Fruit fly (Drosophila melanogaster) whole organism, embryonic: ENCODE results near the gene EndoGI.

Experiments used
- Antp ChIP-seq: fragments of 200-800 bp; sonication (Bioruptor generic); optimal IDR thresholded peaks from 3 replicates; lab custom pipeline; 2016; ENCODE audit warnings: missing biosample characterization, missing genetic modification characterization
- Atf6 ChIP-seq: fragments of 200-800 bp; sonication (Bioruptor generic); IDR thresholded peaks from 2 replicates; pipeline ENCODE4 v1.3.6; 2022; ENCODE audit warnings: missing biosample characterization, missing genetic modification characterization
- B-H1 ChIP-seq: fragments of 200-800 bp; sonication (Bioruptor generic); IDR thresholded peaks from 3 replicates; pipeline ENCODE4 v1.3.6; 2022; ENCODE audit warnings: missing biosample characterization, missing genetic modification characterization
- CG10321 ChIP-seq: fragments of 200-800 bp; sonication (Bioruptor generic); IDR thresholded peaks from 2 replicates; pipeline ENCODE4 v1.3.6; 2022; ENCODE audit warnings: missing biosample characterization, missing genetic modification characterization
- CG12236 ChIP-seq: fragments of 200-800 bp; sonication (Bioruptor generic); optimal IDR thresholded peaks from 2 replicates; lab custom pipeline; 2016; ENCODE audit warnings: missing biosample characterization, missing genetic modification characterization
- CG12769 ChIP-seq: fragments of 200-800 bp; sonication (Bioruptor generic); optimal IDR thresholded peaks from 2 replicates; lab custom pipeline; 2019; ENCODE audit warnings: missing biosample characterization, mild to moderate bottlenecking, missing genetic modification characterization, moderate library complexity
- CG13123 ChIP-seq: fragments of 200-800 bp; sonication (Bioruptor generic); optimal IDR thresholded peaks from 2 replicates; lab custom pipeline; 2016; ENCODE audit warnings: missing biosample characterization, missing genetic modification characterization
- CG14860 ChIP-seq: fragments of 200-800 bp; sonication (Bioruptor generic); IDR thresholded peaks from 3 replicates; pipeline ENCODE4 v1.3.6; 2022; ENCODE audit warnings: missing biosample characterization, missing genetic modification characterization; ENCODE audit not compliant: partially characterized antibody
- CG15601 ChIP-seq: fragments of 200-800 bp; sonication (Bioruptor generic); optimal IDR thresholded peaks from 3 replicates; lab custom pipeline; 2019; ENCODE audit warnings: missing biosample characterization, mild to moderate bottlenecking, missing genetic modification characterization, moderate library complexity
- CG16815 ChIP-seq: fragments of 200-800 bp; sonication (Bioruptor generic); optimal IDR thresholded peaks from 3 replicates; lab custom pipeline; 2017; ENCODE audit warnings: missing biosample characterization, mild to moderate bottlenecking, missing genetic modification characterization
- CG17802 ChIP-seq: fragments of 200-800 bp; sonication (Bioruptor generic); optimal IDR thresholded peaks from 2 replicates; lab custom pipeline; 2018; ENCODE audit warnings: missing biosample characterization, mild to moderate bottlenecking, missing genetic modification characterization, moderate library complexity
- CG2199 ChIP-seq: fragments of 200-800 bp; sonication (Bioruptor generic); IDR thresholded peaks from 3 replicates; pipeline ENCODE4 v1.3.6; 2022; ENCODE audit warnings: missing biosample characterization, missing genetic modification characterization
- CG2889 ChIP-seq: fragments of 200-800 bp; sonication (Bioruptor generic); IDR thresholded peaks from 3 replicates; pipeline ENCODE4 v1.3.6; 2022; ENCODE audit warnings: missing biosample characterization, missing genetic modification characterization
- CG3065 ChIP-seq: fragments of 200-800 bp; sonication (Bioruptor generic); optimal IDR thresholded peaks from 2 replicates; lab custom pipeline; 2016; ENCODE audit warnings: missing biosample characterization, missing genetic modification characterization
- CG31365 ChIP-seq: fragments of 200-800 bp; sonication (Bioruptor generic); optimal IDR thresholded peaks from 2 replicates; lab custom pipeline; 2018; ENCODE audit warnings: missing biosample characterization, mild to moderate bottlenecking, missing genetic modification characterization
- CG34376 ChIP-seq: fragments of 200-800 bp; sonication (Bioruptor generic); optimal IDR thresholded peaks from 2 replicates; lab custom pipeline; 2018; ENCODE audit warnings: missing biosample characterization, mild to moderate bottlenecking, missing genetic modification characterization
- CG3838 ChIP-seq: fragments of 200-800 bp; sonication (Bioruptor generic); optimal IDR thresholded peaks from 3 replicates; lab custom pipeline; 2016; ENCODE audit warnings: missing biosample characterization, missing genetic modification characterization
- CG3995 ChIP-seq: fragments of 200-800 bp; sonication (Bioruptor generic); optimal IDR thresholded peaks from 3 replicates; lab custom pipeline; 2016; ENCODE audit warnings: missing biosample characterization, missing genetic modification characterization
- CG6689 ChIP-seq: fragments of 200-800 bp; sonication (Bioruptor generic); IDR thresholded peaks from 2 replicates; pipeline ENCODE4 v1.3.6; 2022; ENCODE audit warnings: missing biosample characterization, missing genetic modification characterization
- CG7987 ChIP-seq: fragments of 200-800 bp; sonication (Bioruptor generic); optimal IDR thresholded peaks from 2 replicates; lab custom pipeline; 2018; ENCODE audit warnings: missing biosample characterization, mild to moderate bottlenecking, missing genetic modification characterization, moderate library complexity
- CG9876 ChIP-seq: fragments of 200-800 bp; sonication (Bioruptor generic); optimal IDR thresholded peaks from 2 replicates; lab custom pipeline; 2016; ENCODE audit warnings: missing biosample characterization, missing genetic modification characterization
- Chrac-16 ChIP-seq: fragments of 200-800 bp; sonication (Bioruptor generic); optimal IDR thresholded peaks from 3 replicates; lab custom pipeline; 2016; ENCODE audit warnings: missing biosample characterization, missing genetic modification characterization
- D19A ChIP-seq: fragments of 200-800 bp; optimal IDR thresholded peaks from 3 replicates; lab custom pipeline; 2019; ENCODE audit warnings: missing biosample characterization, mild to moderate bottlenecking, missing genetic modification characterization, moderate library complexity
- Deaf1 ChIP-seq: fragments of 200-800 bp; optimal IDR thresholded peaks from 3 replicates; lab custom pipeline; 2019; ENCODE audit warnings: missing biosample characterization, mild to moderate bottlenecking, missing genetic modification characterization, moderate library complexity
- Dref ChIP-seq: fragments of 200-800 bp; sonication (Bioruptor generic); IDR thresholded peaks from 2 replicates; pipeline ENCODE4 v1.3.6; 2022; ENCODE audit warnings: missing biosample characterization, missing genetic modification characterization
- Med ChIP-seq: fragments of 200-800 bp; sonication (Bioruptor generic); peaks from one replicate; lab custom pipeline; 2016; ENCODE audit warnings: missing biosample characterization, missing genetic modification characterization, mild to moderate bottlenecking, inconsistent platforms, moderate library complexity
- NC2α ChIP-seq: fragments of 200-800 bp; sonication (Bioruptor generic); optimal IDR thresholded peaks from 2 replicates; lab custom pipeline; 2016; ENCODE audit warnings: missing biosample characterization, missing genetic modification characterization
- PHDP ChIP-seq: fragments of 200-800 bp; sonication (Bioruptor generic); optimal IDR thresholded peaks from 3 replicates; lab custom pipeline; 2018; ENCODE audit warnings: missing biosample characterization, mild to moderate bottlenecking, missing genetic modification characterization, moderate library complexity
- Pdp1 ChIP-seq, 2 experiments: fragments of 200-800 bp; sonication (Bioruptor generic); optimal IDR thresholded peaks; 3 replicates each; lab custom pipeline; 2016; ENCODE audit warnings: missing biosample characterization in 2 of 2, missing genetic modification characterization in 2 of 2, mild to moderate bottlenecking in 1 of 2, moderate library complexity in 1 of 2
- ase ChIP-seq: fragments of 200-800 bp; sonication (Bioruptor generic); IDR thresholded peaks from 3 replicates; pipeline ENCODE4 v1.3.6; 2022; ENCODE audit warnings: missing biosample characterization, missing genetic modification characterization
- cg ChIP-seq: fragments of 200-800 bp; sonication (Bioruptor generic); optimal IDR thresholded peaks from 3 replicates; lab custom pipeline; 2019; ENCODE audit warnings: missing biosample characterization, mild to moderate bottlenecking, missing genetic modification characterization, moderate library complexity
- chif ChIP-seq, 2 experiments: fragments of 200-800 bp; sonication (Bioruptor generic); optimal IDR thresholded peaks; 3 replicates each; lab custom pipeline; 2016; ENCODE audit warnings: missing biosample characterization in 2 of 2, missing genetic modification characterization in 2 of 2
- danr ChIP-seq: fragments of 200-800 bp; sonication (Bioruptor generic); IDR thresholded peaks from 2 replicates; pipeline ENCODE4 v1.3.6; 2022; ENCODE audit warnings: missing biosample characterization, missing genetic modification characterization
- dmrt11E ChIP-seq: fragments of 200-800 bp; sonication (Bioruptor generic); optimal IDR thresholded peaks from 3 replicates; lab custom pipeline; 2018; ENCODE audit warnings: missing biosample characterization, mild to moderate bottlenecking, missing genetic modification characterization, moderate library complexity
- dmrt99B ChIP-seq: fragments of 200-800 bp; sonication (Bioruptor generic); optimal IDR thresholded peaks from 2 replicates; lab custom pipeline; 2018; ENCODE audit warnings: missing biosample characterization, mild to moderate bottlenecking, missing genetic modification characterization, moderate library complexity
- fru ChIP-seq: fragments of >200 bp; optimal IDR thresholded peaks from 2 replicates; lab custom pipeline; 2017
- gcm2 ChIP-seq: fragments of 200-800 bp; sonication (Bioruptor generic); optimal IDR thresholded peaks from 2 replicates; lab custom pipeline; 2016; ENCODE audit warnings: missing biosample characterization, missing genetic modification characterization
- gro ChIP-seq: fragments of 200-800 bp; sonication (Bioruptor generic); optimal IDR thresholded peaks from 2 replicates; lab custom pipeline; 2016; ENCODE audit warnings: missing biosample characterization, missing genetic modification characterization
- gt ChIP-seq: fragments of 200-800 bp; sonication (Bioruptor generic); IDR thresholded peaks from 2 replicates; pipeline ENCODE4 v1.3.6; 2022; ENCODE audit warnings: missing biosample characterization, missing genetic modification characterization
- ind ChIP-seq: fragments of 200-800 bp; sonication (Bioruptor generic); optimal IDR thresholded peaks from 3 replicates; lab custom pipeline; 2016; ENCODE audit warnings: missing biosample characterization, missing genetic modification characterization
- kni ChIP-seq: fragments of 200-800 bp; sonication (Bioruptor generic); optimal IDR thresholded peaks from 3 replicates; lab custom pipeline; 2017; ENCODE audit warnings: mild to moderate bottlenecking, missing biosample characterization, missing genetic modification reagents, missing genetic modification characterization
- lab ChIP-seq: fragments of 200-800 bp; sonication (Bioruptor generic); optimal IDR thresholded peaks from 3 replicates; lab custom pipeline; 2017; ENCODE audit warnings: missing biosample characterization, missing genetic modification characterization, mild to moderate bottlenecking, moderate library complexity, missing genetic modification reagents
- lbe ChIP-seq: fragments of 200-800 bp; sonication (Bioruptor generic); optimal IDR thresholded peaks from 2 replicates; lab custom pipeline; 2016; ENCODE audit warnings: missing biosample characterization, mild to moderate bottlenecking, missing genetic modification characterization
- lilli ChIP-seq: fragments of 200-800 bp; sonication (Bioruptor generic); optimal IDR thresholded peaks from 3 replicates; lab custom pipeline; 2016; ENCODE audit warnings: missing biosample characterization, missing genetic modification characterization
- lola ChIP-seq, 3 experiments: fragments of >200 bp in 2 of 3; fragments of 200-800 bp in 1 of 3; sonication (Bioruptor generic) in 1 of 3; optimal IDR thresholded peaks; 2 replicates each; lab custom pipeline; 2017 to 2019; ENCODE audit warnings: missing biosample characterization in 3 of 3, missing genetic modification characterization in 3 of 3, mild to moderate bottlenecking in 1 of 3, moderate library complexity in 1 of 3
- onecut ChIP-seq: fragments of 200-800 bp; sonication (Bioruptor generic); IDR thresholded peaks from 2 replicates; pipeline ENCODE4 v1.3.6; 2022; ENCODE audit warnings: missing biosample characterization, missing genetic modification characterization
- pfk ChIP-seq: fragments of 200-800 bp; sonication (Bioruptor generic); optimal IDR thresholded peaks from 2 replicates; lab custom pipeline; 2018; ENCODE audit warnings: missing biosample characterization, mild to moderate bottlenecking, missing genetic modification characterization, moderate library complexity
- pros ChIP-seq: fragments of 200-800 bp; sonication (Bioruptor generic); optimal IDR thresholded peaks from 3 replicates; lab custom pipeline; 2019; ENCODE audit warnings: missing biosample characterization, mild to moderate bottlenecking, missing genetic modification characterization, moderate library complexity
- psq ChIP-seq: fragments of 200-800 bp; sonication (Bioruptor generic); optimal IDR thresholded peaks from 2 replicates; lab custom pipeline; 2017; ENCODE audit warnings: missing biosample characterization, missing genetic modification characterization
- stc ChIP-seq: fragments of 200-800 bp; sonication (Bioruptor generic); IDR thresholded peaks from 2 replicates; pipeline ENCODE4 v1.3.6; 2022; ENCODE audit warnings: missing biosample characterization, missing genetic modification characterization

EndoGI gene

DNA sequence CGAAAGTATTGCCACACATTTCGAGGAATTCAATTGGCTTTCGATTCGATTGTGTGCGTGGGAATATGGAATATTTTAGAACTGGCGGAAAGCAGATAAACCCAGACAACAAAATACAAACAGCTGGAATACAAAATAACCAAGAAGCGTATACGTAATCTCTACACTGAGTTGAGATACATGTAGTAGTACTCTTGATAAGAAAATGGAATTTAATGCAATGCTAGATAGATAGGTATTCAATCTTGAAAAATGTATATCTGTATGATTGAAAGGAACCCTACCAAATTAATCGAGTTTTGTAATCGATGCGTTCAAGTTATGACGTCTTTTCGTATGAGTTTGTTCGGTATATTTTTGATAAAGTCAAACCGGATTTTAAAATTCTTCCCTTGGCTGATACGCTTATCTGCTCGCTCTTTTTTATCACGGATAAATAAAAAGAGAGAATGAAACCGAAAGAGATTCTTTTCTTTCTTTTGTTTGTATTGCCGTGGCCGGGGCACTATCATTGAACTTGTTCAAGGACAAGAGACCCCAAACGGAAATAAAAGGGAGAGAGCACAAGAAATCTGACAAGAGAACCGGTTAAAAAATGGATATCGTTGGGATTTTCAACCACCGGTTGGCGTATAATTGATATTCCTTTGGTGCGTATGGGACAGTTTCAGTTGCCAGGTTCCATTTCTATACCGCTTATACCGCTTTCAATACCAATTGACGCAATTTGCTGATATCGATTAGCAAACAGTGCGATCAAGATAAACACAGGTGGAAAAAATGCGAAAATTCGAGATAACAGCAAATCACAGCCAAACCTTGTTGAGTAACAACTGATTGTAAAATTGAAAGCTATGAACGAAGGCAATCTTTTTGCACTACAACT lies 2.0 kb upstream of the EndoGI start (continued):
- TF ChIP-seq D19A (tag; lab: Kevin White, UChicago) (no peak), CG16815 (GFP tag; lab: Kevin White, UChicago) (no peak), CG34376 (GFP tag; lab: Kevin White, UChicago) (peak; percentile 36), onecut (GFP tag; lab: Robert Waterston, UW) (no peak), ase (no peak), CG2199 (GFP tag; lab: Robert Waterston, UW) (peak; percentile 70; the same call in 1 of the 3 replicates), kni (GFP tag; lab: Kevin White, UChicago) (peak; percentile 48), Chrac-16 (no peak), CG9876 (GFP tag; lab: Kevin White, UChicago) (no peak), CG13123 (GFP tag; lab: Kevin White, UChicago) (no peak), pfk (GFP tag; lab: Kevin White, UChicago) (no peak), lbe (peak; percentile 13), CG17802 (tag; lab: Kevin White, UChicago) (no peak), NC2α (no peak), CG31365 (tag; lab: Kevin White, UChicago) (no peak), Atf6 (no peak; the same call in 1 of the 2 replicates), dmrt99B (tag; lab: Kevin White, UChicago) (no peak), CG2889 (no peak), psq (no peak), CG14860 (no peak), cg (GFP tag; lab: Kevin White, UChicago) (peak; percentile 19), B-H1 (GFP tag; lab: Robert Waterston, UW) (no peak), CG3838 (GFP tag; lab: Kevin White, UChicago) (no peak), CG15601 (tag; lab: Kevin White, UChicago) (peak; percentile 39), gro (GFP tag; lab: Kevin White, UChicago) (no peak), chif (GFP tag; optimal IDR thresholded peaks at IDR 0.05; lab: Kevin White, UChicago) (no peak), CG10321 (GFP tag; lab: Robert Waterston, UW) (no peak), CG3065 (GFP tag; lab: Kevin White, UChicago) (no peak), PHDP (tag; lab: Kevin White, UChicago) (no peak), CG12769 (tag; lab: Kevin White, UChicago) (no peak), lilli (GFP tag; lab: Kevin White, UChicago) (no peak), fru (lab: Kevin White, UChicago) (no peak), Antp (GFP tag; lab: Kevin White, UChicago) (no peak), Pdp1 (GFP tag; optimal IDR thresholded peaks at IDR 0.05; lab: Kevin White, UChicago) (peak in 1 of 2 experiments; percentile 87), stc (no peak), Deaf1 (tag; lab: Kevin White, UChicago) (no peak), lab (GFP tag; lab: Kevin White, UChicago) (peak; percentile 11), gcm2 (GFP tag; lab: Kevin White, UChicago) (no peak), dmrt11E (tag; lab: Kevin White, UChicago) (no peak), gt (no peak), lola (GFP tag; optimal IDR thresholded peaks at IDR 0.05; lab: Kevin White, UChicago) (no peak), CG7987 (GFP tag; lab: Kevin White, UChicago) (no peak), CG6689 (GFP tag; lab: Robert Waterston, UW) (no peak), Dref (no peak), pros (GFP tag; lab: Kevin White, UChicago) (peak; percentile 21), CG12236 (GFP tag; lab: Kevin White, UChicago) (no peak), danr (GFP tag; lab: Robert Waterston, UW) (no peak), CG3995 (GFP tag; lab: Kevin White, UChicago) (no peak), Med (GFP tag; lab: Kevin White, UChicago) (no peak), ind (no peak)
